Fruit fly (Drosophila melanogaster) whole organism, embryonic: ENCODE results near the gene CG15764.
A peak's percentile ranks its signal among the peaks of the same experiment; 100 is the strongest.

Source experiments
- Bdp1 ChIP-seq: fragments of 200-800 bp; sonication (Bioruptor generic); optimal IDR thresholded peaks from 3 replicates; lab custom pipeline; 2016; ENCODE audit warnings: missing biosample characterization, missing genetic modification characterization
- Blimp-1 ChIP-seq: fragments of 200-800 bp; sonication (Bioruptor generic); optimal IDR thresholded peaks from 3 replicates; lab custom pipeline; 2018; ENCODE audit warnings: missing biosample characterization, missing genetic modification characterization, mild to moderate bottlenecking, moderate library complexity, missing genetic modification reagents
- CG10267 ChIP-seq: fragments of 200-800 bp; sonication (Bioruptor generic); optimal IDR thresholded peaks from 2 replicates; lab custom pipeline; 2018; ENCODE audit warnings: missing biosample characterization, mild to moderate bottlenecking, missing genetic modification characterization, moderate library complexity
- CG10543 ChIP-seq: fragments of 200-800 bp; sonication (Bioruptor generic); optimal IDR thresholded peaks from 3 replicates; lab custom pipeline; 2017; ENCODE audit warnings: missing biosample characterization, mild to moderate bottlenecking, missing genetic modification characterization, moderate library complexity
- CG11695 ChIP-seq: fragments of 200-800 bp; sonication (Bioruptor generic); IDR thresholded peaks from 3 replicates; pipeline ENCODE4 v1.3.6; 2022; ENCODE audit warnings: missing biosample characterization, missing genetic modification characterization
- CG13123 ChIP-seq: fragments of 200-800 bp; sonication (Bioruptor generic); optimal IDR thresholded peaks from 2 replicates; lab custom pipeline; 2016; ENCODE audit warnings: missing biosample characterization, missing genetic modification characterization
- CG13424 ChIP-seq: fragments of 200-800 bp; sonication (Bioruptor generic); optimal IDR thresholded peaks from 2 replicates; lab custom pipeline; 2019; ENCODE audit warnings: missing biosample characterization, mild to moderate bottlenecking, missing genetic modification characterization, moderate library complexity
- CG1603 ChIP-seq: fragments of 200-800 bp; sonication (Bioruptor generic); optimal IDR thresholded peaks from 2 replicates; lab custom pipeline; 2019; ENCODE audit warnings: missing biosample characterization, mild to moderate bottlenecking, missing genetic modification characterization, moderate library complexity
- CG1647 ChIP-seq: fragments of 200-800 bp; sonication (Bioruptor generic); optimal IDR thresholded peaks from 3 replicates; lab custom pipeline; 2016; ENCODE audit warnings: missing biosample characterization, missing genetic modification characterization
- CG17912 ChIP-seq: fragments of 200-800 bp; sonication (Bioruptor generic); optimal IDR thresholded peaks from 2 replicates; lab custom pipeline; 2018; ENCODE audit warnings: missing biosample characterization, mild to moderate bottlenecking, missing genetic modification characterization
- CG18262 ChIP-seq: fragments of 200-800 bp; optimal IDR thresholded peaks from 3 replicates; lab custom pipeline; 2019; ENCODE audit warnings: missing biosample characterization, mild to moderate bottlenecking, missing genetic modification characterization, moderate library complexity
- CG2678 ChIP-seq: fragments of 200-800 bp; sonication (Bioruptor generic); optimal IDR thresholded peaks from 3 replicates; lab custom pipeline; 2019; ENCODE audit warnings: missing biosample characterization, mild to moderate bottlenecking, missing genetic modification characterization, moderate library complexity
- CG31365 ChIP-seq: fragments of 200-800 bp; sonication (Bioruptor generic); optimal IDR thresholded peaks from 2 replicates; lab custom pipeline; 2018; ENCODE audit warnings: missing biosample characterization, mild to moderate bottlenecking, missing genetic modification characterization
- CG32532 ChIP-seq: fragments of 200-800 bp; sonication (Bioruptor generic); IDR thresholded peaks from 2 replicates; pipeline ENCODE4 v1.3.6; 2022; ENCODE audit warnings: missing biosample characterization, missing genetic modification characterization
- CG3407 ChIP-seq: fragments of 200-800 bp; sonication (Bioruptor generic); optimal IDR thresholded peaks from 2 replicates; lab custom pipeline; 2018; ENCODE audit warnings: missing biosample characterization, mild to moderate bottlenecking, missing genetic modification characterization
- CG4730 ChIP-seq: fragments of 200-800 bp; sonication (Bioruptor generic); IDR thresholded peaks from 2 replicates; pipeline ENCODE4 v1.3.6; 2022; ENCODE audit warnings: missing biosample characterization, missing genetic modification characterization
- CG6765 ChIP-seq: fragments of 200-800 bp; sonication (Bioruptor generic); optimal IDR thresholded peaks from 3 replicates; lab custom pipeline; 2017; ENCODE audit warnings: missing biosample characterization, mild to moderate bottlenecking, missing genetic modification characterization
- CG6791 ChIP-seq: fragments of 200-800 bp; sonication (Bioruptor generic); IDR thresholded peaks from 3 replicates; pipeline ENCODE4 v1.3.6; 2022; ENCODE audit warnings: missing biosample characterization, missing genetic modification characterization; ENCODE audit not compliant: partially characterized antibody
- CG7745 ChIP-seq: fragments of 200-800 bp; sonication (Bioruptor generic); optimal IDR thresholded peaks from 2 replicates; lab custom pipeline; 2018; ENCODE audit warnings: missing biosample characterization, mild to moderate bottlenecking, missing genetic modification characterization, moderate library complexity
- CG7928 ChIP-seq: fragments of 200-800 bp; sonication (Bioruptor generic); optimal IDR thresholded peaks from 2 replicates; lab custom pipeline; 2017; ENCODE audit warnings: missing biosample characterization, mild to moderate bottlenecking, missing genetic modification characterization
- CG8290 ChIP-seq, 3 experiments: fragments of 200-800 bp; sonication (Bioruptor generic); optimal IDR thresholded peaks; 2 replicates each; lab custom pipeline; 2016 to 2019; ENCODE audit warnings: missing biosample characterization in 3 of 3, missing genetic modification characterization in 3 of 3, mild to moderate bottlenecking in 2 of 3, moderate library complexity in 1 of 3
- CG8924 ChIP-seq: fragments of 200-800 bp; optimal IDR thresholded peaks from 3 replicates; lab custom pipeline; 2019; ENCODE audit warnings: missing biosample characterization, mild to moderate bottlenecking, missing genetic modification characterization, moderate library complexity
- CG9215 ChIP-seq: fragments of 200-800 bp; sonication (Bioruptor generic); IDR thresholded peaks from 2 replicates; pipeline ENCODE4 v1.3.6; 2022; ENCODE audit warnings: missing biosample characterization, missing genetic modification characterization
- CG9437 ChIP-seq: fragments of 200-800 bp; sonication (Bioruptor generic); optimal IDR thresholded peaks from 2 replicates; lab custom pipeline; 2018; ENCODE audit warnings: missing biosample characterization, mild to moderate bottlenecking, missing genetic modification characterization
- Dad ChIP-seq: fragments of 200-800 bp; sonication (Bioruptor generic); optimal IDR thresholded peaks from 3 replicates; lab custom pipeline; 2016; ENCODE audit warnings: missing biosample characterization, missing genetic modification characterization
- Deaf1 ChIP-seq: fragments of 200-800 bp; optimal IDR thresholded peaks from 3 replicates; lab custom pipeline; 2019; ENCODE audit warnings: missing biosample characterization, mild to moderate bottlenecking, missing genetic modification characterization, moderate library complexity
- Drgx ChIP-seq: fragments of 200-800 bp; sonication (Bioruptor generic); IDR thresholded peaks from 2 replicates; pipeline ENCODE4 v1.3.6; 2022; ENCODE audit warnings: missing biosample characterization, missing genetic modification characterization
- Fer1 ChIP-seq: fragments of 200-800 bp; sonication (Bioruptor generic); optimal IDR thresholded peaks from 2 replicates; lab custom pipeline; 2017; ENCODE audit warnings: missing biosample characterization, mild to moderate bottlenecking, missing genetic modification characterization
- HHEX ChIP-seq: fragments of 200-800 bp; sonication (Bioruptor generic); optimal IDR thresholded peaks from 3 replicates; lab custom pipeline; 2017; ENCODE audit warnings: missing biosample characterization, mild to moderate bottlenecking, missing genetic modification characterization, missing genetic modification reagents
- Hr51 ChIP-seq, 2 experiments: fragments of 200-800 bp; sonication (Bioruptor generic); optimal IDR thresholded peaks; 2 replicates in 1 of 2; 3 replicates in 1 of 2; lab custom pipeline; 2016 to 2018; ENCODE audit warnings: missing biosample characterization in 2 of 2, missing genetic modification characterization in 2 of 2, mild to moderate bottlenecking in 1 of 2, moderate library complexity in 1 of 2
- NC2β ChIP-seq: fragments of 200-800 bp; sonication (Bioruptor generic); optimal IDR thresholded peaks from 2 replicates; lab custom pipeline; 2016; ENCODE audit warnings: missing biosample characterization, missing genetic modification characterization
- Sox102F ChIP-seq: fragments of 200-800 bp; sonication (Bioruptor generic); optimal IDR thresholded peaks from 2 replicates; lab custom pipeline; 2018; ENCODE audit warnings: missing biosample characterization, mild to moderate bottlenecking, missing genetic modification characterization, moderate library complexity
- Xbp1 ChIP-seq: fragments of 200-800 bp; sonication (Bioruptor generic); optimal IDR thresholded peaks from 3 replicates; lab custom pipeline; 2016; ENCODE audit warnings: missing biosample characterization, mild to moderate bottlenecking, missing genetic modification characterization
- ato ChIP-seq: fragments of 200-800 bp; sonication (Bioruptor generic); IDR thresholded peaks from 2 replicates; pipeline ENCODE4 v1.3.6; 2022; ENCODE audit warnings: missing biosample characterization, missing genetic modification characterization; ENCODE audit not compliant: partially characterized antibody
- crol ChIP-seq: fragments of 200-800 bp; sonication (Bioruptor generic); IDR thresholded peaks from 2 replicates; pipeline ENCODE4 v1.3.6; 2022; ENCODE audit warnings: missing biosample characterization, missing genetic modification characterization
- crp ChIP-seq, 2 experiments: fragments of 200-800 bp; sonication (Bioruptor generic); optimal IDR thresholded peaks; 2 replicates in 1 of 2; 3 replicates in 1 of 2; lab custom pipeline; 2017; ENCODE audit warnings: missing biosample characterization in 2 of 2, missing genetic modification characterization in 2 of 2, mild to moderate bottlenecking in 1 of 2, moderate library complexity in 1 of 2
- disco-r ChIP-seq: fragments of 200-800 bp; sonication (Bioruptor generic); optimal IDR thresholded peaks from 2 replicates; lab custom pipeline; 2016; ENCODE audit warnings: missing biosample characterization, missing genetic modification characterization
- eyg ChIP-seq: fragments of 200-800 bp; sonication (Bioruptor generic); optimal IDR thresholded peaks from 3 replicates; lab custom pipeline; 2016; ENCODE audit warnings: missing biosample characterization, missing genetic modification characterization
- fu2 ChIP-seq: fragments of 200-800 bp; sonication (Bioruptor generic); optimal IDR thresholded peaks from 2 replicates; lab custom pipeline; 2016; ENCODE audit warnings: missing biosample characterization, missing genetic modification characterization
- ham ChIP-seq: fragments of 200-800 bp; sonication (Bioruptor generic); IDR thresholded peaks from 2 replicates; pipeline ENCODE4 v1.3.6; 2022; ENCODE audit warnings: missing biosample characterization, missing genetic modification characterization
- inv ChIP-seq: fragments of 200-800 bp; sonication (Bioruptor generic); IDR thresholded peaks from 2 replicates; pipeline ENCODE4 v1.3.6; 2022; ENCODE audit warnings: missing biosample characterization, missing genetic modification characterization; ENCODE audit not compliant: partially characterized antibody
- lmd ChIP-seq: fragments of 200-800 bp; sonication (Bioruptor generic); IDR thresholded peaks from 2 replicates; pipeline ENCODE4 v1.3.6; 2022; ENCODE audit warnings: missing biosample characterization, missing genetic modification characterization
- pan ChIP-seq, 4 experiments: fragments of >200 bp in 3 of 4; fragments of 200-800 bp in 1 of 4; sonication (Bioruptor generic) in 1 of 4; optimal IDR thresholded peaks in 3 of 4; IDR thresholded peaks in 1 of 4; 2 replicates each; pipeline versions ENCODE4 v1.3.6 to Lab custom; 2017 to 2022; ENCODE audit warnings: missing biosample characterization in 2 of 4, missing genetic modification characterization in 2 of 4, mixed read lengths in 1 of 4
- sqz ChIP-seq: fragments of 200-800 bp; sonication (Bioruptor generic); optimal IDR thresholded peaks from 3 replicates; lab custom pipeline; 2018; ENCODE audit warnings: missing biosample characterization, mild to moderate bottlenecking, missing genetic modification characterization
- tup ChIP-seq: fragments of 200-800 bp; sonication (Bioruptor generic); optimal IDR thresholded peaks from 2 replicates; lab custom pipeline; 2016; ENCODE audit warnings: missing biosample characterization, mild to moderate bottlenecking, missing genetic modification characterization, moderate library complexity
- zfh2 ChIP-seq: fragments of 200-800 bp; sonication (Bioruptor generic); optimal IDR thresholded peaks from 2 replicates; lab custom pipeline; 2016; ENCODE audit warnings: missing biosample characterization, missing genetic modification characterization

Gene CG15764

dm6 chrX:5852677-5853076 is 16.2 kb upstream of the CG15764 start (continued):
- TF ChIP-seq CG7928 (GFP tag; lab: Kevin White, UChicago) = no peak
- TF ChIP-seq inv (GFP tag; lab: Robert Waterston, UW) = no peak
- TF ChIP-seq pan (optimal IDR thresholded peaks at IDR 0.05; lab: Kevin White, UChicago) = no peak
- peak in 1 of 2 experiments; percentile 15 for TF ChIP-seq pan (GFP tag; optimal IDR thresholded peaks at IDR 0.05 in 1 of 2, IDR thresholded peaks at IDR 0.05 in 1 of 2)
- no peak for TF ChIP-seq CG31365 (tag; lab: Kevin White, UChicago)
- TF ChIP-seq Drgx = no peak
- TF ChIP-seq CG10267 = no peak
- no peak for TF ChIP-seq CG6765 (GFP tag; lab: Kevin White, UChicago)
- no peak for TF ChIP-seq CG1603
- no peak for TF ChIP-seq NC2β (GFP tag; lab: Kevin White, UChicago)
- TF ChIP-seq CG1647 (GFP tag; lab: Kevin White, UChicago) = no peak
- TF ChIP-seq CG8290 (GFP tag; optimal IDR thresholded peaks at IDR 0.05; lab: Kevin White, UChicago) = no peak
- no peak for TF ChIP-seq CG8290 (tag; optimal IDR thresholded peaks at IDR 0.05; lab: Kevin White, UChicago)
- no peak for TF ChIP-seq CG17912
- TF ChIP-seq Bdp1 (GFP tag; lab: Kevin White, UChicago) = no peak
- no peak for TF ChIP-seq ham (GFP tag; lab: Robert Waterston, UW)
- TF ChIP-seq, all 482 proteins: peak for 42

DNA sequence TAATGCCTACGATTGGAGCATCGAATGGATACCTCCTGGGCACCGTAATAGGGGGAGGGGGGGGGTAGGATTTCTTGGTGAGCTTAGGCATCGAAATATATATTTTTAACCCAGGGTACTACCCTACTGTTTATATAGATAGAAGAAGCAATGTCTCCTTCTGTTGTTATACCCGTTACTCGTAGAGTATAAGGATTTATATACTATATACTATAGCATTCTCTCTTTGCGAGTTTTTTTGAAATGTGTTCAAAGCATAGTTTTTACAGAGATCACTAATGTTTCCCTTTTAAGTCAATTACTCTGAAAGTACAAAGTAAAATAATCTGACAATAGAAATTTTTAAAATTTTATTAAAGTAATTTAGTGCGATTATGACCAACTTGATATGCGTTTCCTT is 15.4 kb upstream of the CG15764 start, which contains the start of gene CG43136:
TSS of gene CG43136 (plus strand) at position 301 of the 400 bp plus-strand sequence.
- no peak for TF ChIP-seq CG4730 (GFP tag; lab: Robert Waterston, UW)
- no peak for TF ChIP-seq CG7745 (tag; lab: Kevin White, UChicago)
- TF ChIP-seq CG8924 (tag; lab: Kevin White, UChicago) = no peak
- TF ChIP-seq tup (GFP tag; lab: Kevin White, UChicago) = no peak
- no peak for TF ChIP-seq Fer1 (GFP tag; lab: Kevin White, UChicago)
- TF ChIP-seq, all 482 proteins: peak for 0

DNA sequence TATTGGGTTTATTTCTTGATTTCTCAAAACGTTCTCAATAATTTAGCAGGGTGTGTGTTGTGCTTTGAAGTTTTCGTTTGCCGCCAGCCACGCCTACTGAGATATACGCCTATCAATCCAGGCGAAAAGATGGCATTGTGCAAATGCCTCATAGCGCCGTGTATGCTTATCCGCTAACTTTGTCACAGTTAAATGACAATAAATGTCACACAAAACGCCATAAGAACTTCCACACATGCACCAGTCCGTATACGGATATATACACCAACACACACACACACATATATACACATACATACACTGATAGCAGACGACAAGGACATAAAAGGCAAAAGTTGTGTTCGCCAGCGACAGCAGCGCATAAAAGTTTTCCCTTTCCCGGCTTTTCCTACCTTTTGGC is 3.8 kb upstream of the CG15764 start, which contains the start of gene CG43137:
TSS of gene CG43137 (minus strand) at position 101 of the 400 bp plus-strand sequence.
- TF ChIP-seq sqz (GFP tag; lab: Kevin White, UChicago) = no peak
- TF ChIP-seq crol (GFP tag; lab: Robert Waterston, UW) = no peak
- no peak for TF ChIP-seq Blimp-1 (GFP tag; lab: Kevin White, UChicago)
- TF ChIP-seq disco-r = no peak
- no peak for TF ChIP-seq lmd (GFP tag; lab: Robert Waterston, UW)
- TF ChIP-seq eyg = no peak
- no peak for TF ChIP-seq CG11695 (GFP tag; lab: Robert Waterston, UW)
- no peak for TF ChIP-seq CG9437 (GFP tag; lab: Kevin White, UChicago)
- no peak for TF ChIP-seq crp (GFP tag; optimal IDR thresholded peaks at IDR 0.05; lab: Kevin White, UChicago)
- TF ChIP-seq ato (GFP tag; lab: Robert Waterston, UW) = no peak
- no peak for TF ChIP-seq fu2

DNA sequence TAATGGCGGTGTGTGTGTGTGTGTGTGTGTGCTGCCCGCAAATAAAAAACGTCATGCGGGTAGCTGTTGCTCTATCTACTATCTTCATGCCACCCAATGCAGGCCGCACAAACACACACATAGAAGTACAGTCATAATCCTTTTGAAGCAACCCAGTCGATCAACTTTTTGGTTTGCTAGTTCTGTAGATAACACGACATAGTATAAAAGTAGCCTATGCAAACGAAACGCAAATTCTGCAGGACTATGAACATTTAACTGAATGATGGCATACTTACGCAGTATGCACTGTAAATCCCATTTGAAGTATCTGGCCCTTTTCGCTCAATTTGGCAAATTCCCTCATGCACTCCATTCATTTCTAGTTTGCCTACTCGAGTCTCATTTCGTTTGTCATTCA is 2.8 kb upstream of the CG15764 start:
- no peak for TF ChIP-seq CG3407
- no peak for TF ChIP-seq CG6791
- no peak for TF ChIP-seq CG2678
- TF ChIP-seq CG13424 = no peak
- TF ChIP-seq CG32532 (GFP tag; lab: Robert Waterston, UW) = no peak
- TF ChIP-seq CG13123 (GFP tag; lab: Kevin White, UChicago) = no peak
- TF ChIP-seq HHEX (GFP tag; lab: Kevin White, UChicago) = no peak
- no peak for TF ChIP-seq CG9215
- no peak for TF ChIP-seq CG18262 (tag; lab: Kevin White, UChicago)
- TF ChIP-seq Hr51 (GFP tag; optimal IDR thresholded peaks at IDR 0.05; lab: Kevin White, UChicago) = peak in 1 of 2 experiments; percentile 14
- no peak for TF ChIP-seq Sox102F (GFP tag; lab: Kevin White, UChicago)
- no peak for TF ChIP-seq CG10543 (GFP tag; lab: Kevin White, UChicago)
- TF ChIP-seq Deaf1 = no peak
- TF ChIP-seq zfh2 (GFP tag; lab: Kevin White, UChicago) = no peak
- peak; percentile 12 for TF ChIP-seq Xbp1 (GFP tag; lab: Kevin White, UChicago)
- no peak for TF ChIP-seq Dad (GFP tag; lab: Kevin White, UChicago)
